Worm (Caenorhabditis elegans) whole organism, L3 larva: Measurements from ENCODE around the gene fbxa-22.

Experiments
- aly-2 ChIP-seq: fragments of 150-350 bp; optimal IDR thresholded peaks from 2 replicates; lab custom pipeline; 2014; ENCODE audit warnings: missing biosample characterization, missing genetic modification characterization
- ceh-9 ChIP-seq: sonication (generic microtip); optimal IDR thresholded peaks from 2 replicates; lab custom pipeline; 2018; ENCODE audit warnings: missing biosample characterization, missing genetic modification characterization
- mdl-1 ChIP-seq: fragments of 150-350 bp; optimal IDR thresholded peaks from 2 replicates; lab custom pipeline; 2014; ENCODE audit warnings: missing biosample characterization, missing genetic modification characterization
- nhr-11 ChIP-seq: fragments of 150-350 bp; optimal IDR thresholded peaks from 2 replicates; lab custom pipeline; 2014; ENCODE audit warnings: missing biosample characterization, missing genetic modification characterization
- nhr-23 ChIP-seq: fragments of 150-350 bp; optimal IDR thresholded peaks from 2 replicates; lab custom pipeline; 2014; ENCODE audit warnings: missing biosample characterization, missing genetic modification reagents, missing genetic modification characterization
- unc-62 ChIP-seq: fragments of 150-350 bp; sonication (generic microtip); optimal IDR thresholded peaks from 4 replicates; lab custom pipeline; 2014; ENCODE audit warnings: missing biosample characterization, missing genetic modification reagents, missing genetic modification characterization
- ztf-11 ChIP-seq: fragments of 150-350 bp; optimal IDR thresholded peaks from 2 replicates; lab custom pipeline; 2014; ENCODE audit warnings: missing biosample characterization, missing genetic modification characterization

DNA sequence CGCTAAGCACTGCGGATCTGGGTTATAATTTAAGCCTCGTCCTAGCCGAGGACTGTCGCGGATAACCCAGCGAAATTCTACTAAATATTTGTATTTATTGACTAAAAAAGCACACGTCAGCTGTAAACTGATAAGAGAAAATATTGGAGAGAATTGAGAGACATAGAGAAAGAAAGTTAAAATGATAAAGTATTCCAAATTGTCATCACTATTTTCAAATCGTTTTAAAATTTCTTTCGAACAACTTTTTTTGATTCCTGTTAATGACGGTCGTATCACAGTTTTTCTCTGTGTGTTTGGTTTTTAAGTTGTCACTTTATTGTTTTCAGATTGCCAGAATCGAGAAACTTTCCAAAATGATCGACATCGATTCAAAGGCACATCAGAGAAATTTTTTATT, 23.3 kb downstream of the fbxa-22 start, which contains the start of gene fbxa-51:
- TF ChIP-seq mdl-1 (tag; lab: Kevin White, UChicago), result no peak
- no peak for TF ChIP-seq unc-62 (GFP tag; lab: Kevin White, UChicago)
- TF ChIP-seq nhr-23 (tag; lab: Kevin White, UChicago), result no peak
- no peak for TF ChIP-seq nhr-11 (tag; lab: Kevin White, UChicago)
- TF ChIP-seq aly-2 (tag; lab: Kevin White, UChicago), result no peak
- no peak for TF ChIP-seq ceh-9 (tag; lab: Kevin White, UChicago)
- no peak for TF ChIP-seq ztf-11 (tag; lab: Kevin White, UChicago)
